Fruit fly (Drosophila melanogaster): Measurements from ENCODE around the gene CG31751.
A peak's percentile ranks its signal among the peaks of the same experiment; 100 is the strongest.

The CG31751 gene

dm6 chr2L:18665952-18666606 lies 10.9 kb upstream of the CG31751 start:
- no peak for TF ChIP-seq noc (tag; optimal IDR thresholded peaks at IDR 0.05)

DNA sequence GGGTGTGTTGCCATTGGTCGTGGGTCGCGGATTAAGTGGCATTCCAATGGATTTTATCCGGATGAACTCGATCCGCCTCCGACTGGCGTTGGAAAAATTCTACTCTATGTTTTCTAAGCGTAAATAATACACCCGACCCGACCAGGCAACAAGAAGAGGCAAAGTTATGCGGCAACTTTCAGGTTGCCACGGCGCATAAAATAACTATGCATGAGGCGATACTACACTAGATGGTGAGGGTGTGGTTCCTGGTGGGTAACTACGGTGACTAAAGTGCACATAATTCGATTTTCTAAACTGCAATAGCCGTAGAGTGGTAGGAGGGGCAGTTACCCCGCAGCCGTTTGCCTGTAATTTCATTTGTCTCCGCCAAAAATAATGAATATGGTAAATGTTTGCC lies 5.9 kb upstream of the CG31751 start, which contains the start of gene CG43338:
Gene CG43338 (minus strand): TSS at position 101 of the 400 bp plus-strand sequence.
- TF ChIP-seq noc (tag; optimal IDR thresholded peaks at IDR 0.05): no peak

- no peak for TF ChIP-seq noc (tag; optimal IDR thresholded peaks at IDR 0.05)
These were observed 3.8 kb upstream of the CG31751 start, which contains the start of gene CG43339 for dm6 chr2L:18673185-18673584. TSS of gene CG43339 (minus strand) at chr2L:18673285.

DNA sequence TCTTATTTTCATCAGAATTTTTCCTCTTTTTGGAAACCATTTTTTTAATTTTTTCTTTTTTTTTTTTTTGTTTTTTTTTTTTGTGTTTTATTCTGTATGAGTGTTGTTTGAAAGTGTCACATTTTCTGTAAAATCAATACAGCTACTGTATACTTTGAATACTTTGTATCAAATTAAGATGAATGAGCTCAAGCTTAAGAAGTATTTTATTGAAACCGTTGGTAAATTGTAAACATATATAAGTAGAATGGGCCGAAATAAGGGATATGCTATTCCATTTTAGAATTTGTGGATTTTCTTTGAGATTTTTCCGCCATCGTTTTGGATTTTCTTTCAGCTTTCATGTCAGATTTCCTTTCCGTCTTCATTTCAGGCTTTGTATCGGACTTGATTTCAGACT lies 2.0 kb upstream of the CG31751 start, which contains the start of gene Mst36Fb:
Gene Mst36Fb (minus strand): TSS at position 101 of the 400 bp plus-strand sequence.
- no peak for TF ChIP-seq noc (tag; optimal IDR thresholded peaks at IDR 0.05)

dm6 chr2L:18677910-18678639 lies 1.1 kb downstream of the CG31751 start:
- peak; percentile 76 for TF ChIP-seq noc (tag; optimal IDR thresholded peaks at IDR 0.05)

DNA sequence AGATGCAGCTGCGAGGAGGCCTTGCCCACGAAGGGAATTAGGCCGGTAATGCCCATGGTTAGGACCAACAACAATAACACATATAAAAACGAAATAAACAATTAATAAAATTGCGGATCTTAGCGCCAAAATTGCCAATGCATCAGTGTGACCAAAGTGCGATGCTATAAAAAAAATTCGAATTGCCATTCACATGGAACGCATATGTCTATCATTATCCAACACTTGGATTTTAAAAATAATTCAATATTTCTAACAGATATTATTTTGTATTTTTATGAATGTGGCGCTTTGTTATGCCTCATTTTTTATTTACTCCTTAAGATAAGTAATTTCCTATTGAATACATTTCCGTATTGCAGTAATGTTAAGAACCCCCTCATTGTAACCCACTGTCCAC lies 4.9 kb downstream of the CG31751 start, which contains the start of gene tos:
Gene tos (minus strand): TSS at position 173 of the 400 bp plus-strand sequence.
- TF ChIP-seq noc (tag; optimal IDR thresholded peaks at IDR 0.05): no peak

DNA sequence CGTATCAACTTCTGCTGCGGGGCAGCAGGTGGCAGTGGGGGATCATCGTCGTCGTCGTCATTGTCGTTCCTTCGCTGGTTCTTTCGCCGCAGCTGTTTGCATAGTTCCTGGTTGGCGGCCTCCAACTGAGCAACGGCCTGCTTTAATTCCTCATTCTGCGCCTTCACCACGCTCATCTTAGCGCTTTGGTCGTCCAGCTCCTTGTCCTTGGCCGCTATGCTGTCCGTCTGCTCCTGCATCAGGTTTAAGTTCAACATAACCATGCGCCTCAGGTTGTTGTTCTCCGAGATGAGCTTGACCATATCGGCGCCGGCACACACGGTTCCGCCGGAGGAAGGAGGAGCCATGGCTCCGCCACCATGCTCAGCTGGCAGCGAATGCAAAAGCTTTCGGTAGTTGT lies 10.8 kb downstream of the CG31751 start:
- no peak for TF ChIP-seq noc (tag; optimal IDR thresholded peaks at IDR 0.05)

DNA sequence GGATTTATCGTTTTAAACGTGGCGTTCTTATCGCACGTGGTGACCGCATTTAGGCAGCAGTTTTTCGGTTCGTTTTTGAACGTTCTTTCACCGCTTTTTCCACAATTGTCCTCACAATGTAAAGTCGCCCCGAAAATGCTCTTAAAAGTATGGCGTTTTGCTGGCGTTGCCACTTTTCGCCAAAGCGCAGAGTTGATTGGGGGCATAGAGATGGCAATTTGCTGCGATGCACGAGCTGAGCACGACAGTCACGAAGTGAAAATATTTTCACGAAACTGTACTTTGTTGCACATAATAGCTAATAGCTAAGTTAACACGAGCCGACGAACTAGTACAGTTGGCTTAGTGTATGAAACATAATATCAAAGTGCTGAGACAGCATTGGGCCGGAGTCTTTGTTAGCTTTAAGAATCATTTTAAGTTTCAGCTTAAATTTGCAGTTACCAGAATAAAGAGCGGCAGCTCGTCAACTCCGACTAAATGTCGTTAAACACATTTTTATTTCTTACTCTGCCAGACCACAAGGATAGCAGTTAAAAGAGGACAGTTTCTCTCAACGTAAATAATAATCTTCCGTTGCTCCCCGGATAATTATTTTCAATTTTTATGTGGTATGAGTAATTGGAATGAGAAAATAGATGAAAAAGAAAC lies 11.8 kb downstream of the CG31751 start, which contains the start of gene msl-1:
Gene msl-1 (minus strand): TSS at position 155 of the 651 bp plus-strand sequence.
- TF ChIP-seq noc (tag; optimal IDR thresholded peaks at IDR 0.05): no peak

DNA sequence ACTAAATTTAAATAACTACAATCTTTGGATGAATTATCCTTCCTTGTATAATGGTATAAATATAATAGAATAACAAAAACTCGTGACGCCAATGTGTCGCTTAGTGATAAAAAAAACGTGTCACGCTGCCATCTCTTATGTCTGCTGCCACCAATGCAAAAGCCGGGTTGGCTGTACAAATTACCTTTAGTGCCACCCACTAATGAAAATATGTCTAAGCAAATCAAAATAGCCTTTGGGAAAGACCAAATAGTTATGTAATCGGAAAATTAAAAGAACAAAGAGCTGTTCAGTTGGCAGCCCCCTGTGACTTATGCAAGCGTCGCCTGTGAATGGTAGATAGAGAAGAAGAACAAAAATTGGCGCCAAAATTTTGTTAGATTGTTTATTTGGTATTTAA lies 12.4 kb downstream of the CG31751 start, which contains the start of gene CG10336:
Gene CG10336 (plus strand): TSS at position 153 of the 400 bp plus-strand sequence.
- no peak for TF ChIP-seq noc (tag; optimal IDR thresholded peaks at IDR 0.05)

DNA sequence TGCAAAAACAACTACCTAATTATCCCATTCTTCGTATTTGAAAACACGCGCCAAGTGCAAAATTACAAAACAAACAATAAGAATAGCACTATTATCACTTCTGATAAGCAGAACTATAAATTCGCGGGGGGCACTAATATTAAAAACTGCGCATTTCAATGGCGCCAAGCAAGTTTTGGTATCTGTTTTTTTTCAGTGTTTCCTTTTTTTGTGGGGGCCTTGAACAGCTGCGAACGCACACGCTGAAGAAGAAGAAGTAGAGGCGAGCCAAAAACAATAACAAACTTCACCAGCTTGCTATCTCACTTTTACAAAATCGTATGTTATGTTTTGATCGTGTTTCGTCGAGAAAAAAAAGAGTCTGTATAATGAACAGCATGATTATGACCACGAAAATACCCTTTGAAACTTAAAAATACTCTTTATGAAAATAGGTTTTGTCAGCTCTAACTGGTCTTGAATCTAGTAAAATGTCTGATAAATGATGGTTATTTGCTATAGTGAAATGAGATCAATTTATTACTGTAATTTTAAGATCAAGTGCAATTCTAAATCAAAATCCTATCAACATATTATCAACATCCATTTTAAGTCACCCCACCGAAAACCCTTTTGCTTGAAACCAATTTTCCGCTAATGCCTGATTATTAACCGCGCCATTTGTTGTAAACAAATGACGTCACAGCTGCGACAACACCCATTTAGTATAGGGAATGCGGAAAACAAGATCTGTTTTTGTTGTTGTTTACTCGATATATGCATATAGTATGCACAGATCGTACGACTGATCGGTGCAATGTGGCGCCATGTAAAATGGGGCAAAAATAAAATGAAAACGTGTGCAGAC lies 17.1 kb downstream of the CG31751 start:
- peak; percentile 77 for TF ChIP-seq noc (tag; optimal IDR thresholded peaks at IDR 0.05)

- TF ChIP-seq noc (tag; optimal IDR thresholded peaks at IDR 0.05): no peak
These were observed 17.7 kb downstream of the CG31751 start for dm6 chr2L:18694724-18695105.

- peak; percentile 87 for TF ChIP-seq noc (tag; optimal IDR thresholded peaks at IDR 0.05)
These were observed 18.4 kb downstream of the CG31751 start, which contains the start of the genes CG10383 and CG10338 for dm6 chr2L:18695404-18695804. TSS of gene CG10383 (minus strand) at chr2L:18695602. TSS of gene CG10338 (plus strand) at chr2L:18695664.

DNA sequence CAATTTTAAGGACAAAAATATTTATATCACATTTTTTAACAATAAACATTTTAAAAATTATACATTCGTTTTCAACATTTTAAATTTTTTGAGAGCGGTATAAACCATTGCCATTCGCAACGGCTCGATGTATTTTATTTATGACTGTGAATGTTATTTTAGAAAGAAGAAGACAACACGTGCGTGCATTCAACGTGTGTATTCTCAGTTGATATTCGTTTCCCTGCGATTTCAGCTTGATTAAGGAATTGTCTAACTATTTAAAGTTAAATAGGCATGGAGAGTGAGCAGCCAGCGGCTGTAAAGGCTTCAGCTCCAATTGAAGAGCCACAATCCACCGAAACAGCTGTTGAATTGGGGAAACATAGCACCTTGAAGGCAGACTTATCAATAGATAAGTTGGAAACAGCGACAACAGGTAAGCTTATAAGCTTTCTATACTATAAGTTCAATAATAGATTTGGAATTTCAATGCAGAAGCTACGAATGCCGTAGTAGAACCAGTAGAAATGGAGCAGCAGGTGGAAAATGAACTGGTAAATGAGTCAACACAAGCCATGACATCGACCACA lies 21.6 kb downstream of the CG31751 start, which contains the start of gene CG10341:
Gene CG10341 (plus strand): TSS at position 156 of the 572 bp plus-strand sequence.
- no peak for TF ChIP-seq noc (tag; optimal IDR thresholded peaks at IDR 0.05)

DNA sequence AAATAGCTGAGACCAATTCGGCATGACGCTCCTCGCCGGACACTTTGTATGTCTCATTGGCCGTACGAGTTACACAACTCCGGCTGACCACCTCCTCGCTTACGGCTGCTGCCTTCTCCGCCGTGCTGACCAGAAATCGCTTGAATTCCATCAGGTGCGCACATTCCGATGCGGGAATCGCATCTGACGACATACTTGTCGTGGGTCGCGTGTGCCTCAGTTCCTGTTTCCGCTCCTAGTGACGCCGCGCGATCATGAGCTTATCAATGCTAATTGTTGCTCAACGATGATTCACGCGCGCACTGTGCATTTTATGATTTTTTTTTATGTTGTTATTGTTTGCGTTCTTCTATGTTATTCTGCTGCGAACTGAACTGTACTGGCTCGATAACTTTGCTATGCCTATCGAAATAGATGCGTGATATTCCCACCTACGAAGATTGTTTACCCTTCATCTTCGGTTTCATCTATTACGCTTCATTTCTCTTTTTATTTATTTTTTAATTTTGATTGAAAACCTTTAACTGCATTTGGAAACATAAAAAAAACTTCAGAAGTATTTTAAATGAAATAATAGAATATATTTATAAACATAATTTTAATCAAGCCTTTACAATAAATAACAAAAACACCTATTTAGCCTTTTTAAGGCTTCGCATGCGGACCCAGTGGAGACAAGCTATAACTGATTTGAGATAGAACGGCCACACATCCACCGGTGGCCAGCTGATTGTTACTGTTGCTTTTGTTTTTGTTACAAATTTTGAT lies 25.9 kb downstream of the CG31751 start, which contains the start of the genes CG10376 and CG10343:
Gene CG10376 (minus strand): TSS at position 385 of the 768 bp plus-strand sequence.
Gene CG10343 (plus strand): TSS at position 753 of the 768 bp plus-strand sequence.
- TF ChIP-seq noc (tag; optimal IDR thresholded peaks at IDR 0.05): peak; percentile 85

Data from whole organism, larva.